Fruit fly (Drosophila melanogaster) whole organism, wandering third instar larva: ENCODE results near the gene CG12316.

ENCODE experiments used
- Abd-B ChIP-seq: fragments of >200 bp; optimal IDR thresholded peaks from 2 replicates; lab custom pipeline; 2017; ENCODE audit warnings: missing biosample characterization, missing genetic modification characterization
- CG32264 ChIP-seq: fragments of 200-800 bp; sonication (Bioruptor generic); optimal IDR thresholded peaks from 2 replicates; lab custom pipeline; 2016; ENCODE audit warnings: missing biosample characterization, missing genetic modification characterization
- CG9705 ChIP-seq: fragments of 200-800 bp; sonication (Bioruptor generic); optimal IDR thresholded peaks from 2 replicates; lab custom pipeline; 2018; ENCODE audit warnings: missing biosample characterization, mild to moderate bottlenecking, missing genetic modification characterization
- Dfd ChIP-seq: fragments of >200 bp; optimal IDR thresholded peaks from 2 replicates; lab custom pipeline; 2017; ENCODE audit warnings: missing biosample characterization, missing genetic modification characterization
- Dif ChIP-seq: fragments of 200-275, 200-300 bp; sonication (Bioruptor generic); optimal IDR thresholded peaks from 2 replicates; lab custom pipeline; 2018; ENCODE audit warnings: missing biosample characterization, missing genetic modification characterization; ENCODE audit not compliant: partially characterized antibody
- GATAd ChIP-seq: sonication (Bioruptor generic); optimal IDR thresholded peaks from 2 replicates; lab custom pipeline; 2016; ENCODE audit warnings: missing biosample characterization, missing genetic modification characterization
- HLH106 ChIP-seq: fragments of 200-800 bp; optimal IDR thresholded peaks from 3 replicates; lab custom pipeline; 2019; ENCODE audit warnings: missing biosample characterization, mild to moderate bottlenecking, missing genetic modification characterization, moderate library complexity
- Hnf4 ChIP-seq: fragments of 200-800 bp; sonication (Bioruptor generic); optimal IDR thresholded peaks from 2 replicates; lab custom pipeline; 2016; ENCODE audit warnings: missing biosample characterization, mild to moderate bottlenecking, missing genetic modification characterization
- Hr78 ChIP-seq: fragments of >200 bp; optimal IDR thresholded peaks from 2 replicates; lab custom pipeline; 2017; ENCODE audit warnings: missing biosample characterization, missing genetic modification characterization
- Hr83 ChIP-seq: fragments of 200-300 bp; sonication (Bioruptor generic); optimal IDR thresholded peaks from 2 replicates; lab custom pipeline; 2016; ENCODE audit warnings: missing biosample characterization, mild to moderate bottlenecking, missing genetic modification characterization, moderate library complexity; ENCODE audit not compliant: poor library complexity, severe bottlenecking
- Jra ChIP-seq: sonication (Bioruptor generic); optimal IDR thresholded peaks from 2 replicates; lab custom pipeline; 2016; ENCODE audit warnings: missing biosample characterization, missing genetic modification characterization
- Mio ChIP-seq: sonication (Bioruptor generic); optimal IDR thresholded peaks from 2 replicates; lab custom pipeline; 2016; ENCODE audit warnings: missing biosample characterization, missing genetic modification characterization
- Myc ChIP-seq: fragments of >200 bp; optimal IDR thresholded peaks from 2 replicates; lab custom pipeline; 2017
- N ChIP-seq: fragments of >200 bp; optimal IDR thresholded peaks from 2 replicates; lab custom pipeline; 2018; ENCODE audit warnings: missing biosample characterization, missing external identifiers, missing genetic modification characterization
- OdsH ChIP-seq: fragments of 200-800 bp; sonication (Bioruptor generic); optimal IDR thresholded peaks from 2 replicates; lab custom pipeline; 2016; ENCODE audit warnings: missing biosample characterization, mild to moderate bottlenecking, missing genetic modification characterization
- Sp1 ChIP-seq: fragments of 200-800 bp; sonication (Bioruptor generic); optimal IDR thresholded peaks from 3 replicates; lab custom pipeline; 2019; ENCODE audit warnings: missing biosample characterization, mild to moderate bottlenecking, missing genetic modification characterization, moderate library complexity
- Vsx2 ChIP-seq: fragments of 200-300, 225-300 bp; sonication (Bioruptor generic); optimal IDR thresholded peaks from 2 replicates; lab custom pipeline; 2018; ENCODE audit warnings: missing biosample characterization, missing genetic modification characterization; ENCODE audit not compliant: partially characterized antibody
- br ChIP-seq: fragments of 200-800 bp; sonication (Bioruptor generic); optimal IDR thresholded peaks from 2 replicates; lab custom pipeline; 2016; ENCODE audit warnings: missing biosample characterization, missing genetic modification characterization
- brk ChIP-seq: fragments of 200-800 bp; sonication (Bioruptor generic); optimal IDR thresholded peaks from 2 replicates; lab custom pipeline; 2016; ENCODE audit warnings: missing biosample characterization, mild to moderate bottlenecking, missing genetic modification characterization
- dl ChIP-seq, 2 experiments: fragments of 175-275, 200-275 bp in 1 of 2; fragments of 200-275 bp in 1 of 2; sonication (Bioruptor generic); optimal IDR thresholded peaks; lab custom pipeline; 2018; ENCODE audit warnings: mild to moderate bottlenecking in 2 of 2, missing biosample characterization in 2 of 2, missing genetic modification characterization in 2 of 2, moderate library complexity in 2 of 2; ENCODE audit not compliant: partially characterized antibody in 2 of 2, insufficient read depth in 1 of 2
- dmrt93B ChIP-seq: fragments of 200-800 bp; sonication (Bioruptor generic); optimal IDR thresholded peaks from 2 replicates; lab custom pipeline; 2018; ENCODE audit warnings: missing biosample characterization, mild to moderate bottlenecking, missing genetic modification characterization
- ey ChIP-seq: fragments of 200-800 bp; sonication (Bioruptor generic); optimal IDR thresholded peaks from 2 replicates; lab custom pipeline; 2016; ENCODE audit warnings: missing biosample characterization, missing genetic modification characterization
- foxo ChIP-seq, 2 experiments: fragments of 200-800 bp; sonication (Bioruptor generic); optimal IDR thresholded peaks; 2 replicates in 1 of 2; 3 replicates in 1 of 2; lab custom pipeline; 2016 to 2017; ENCODE audit warnings: missing biosample characterization in 2 of 2, missing genetic modification characterization in 2 of 2
- fru ChIP-seq: fragments of 200-800 bp; sonication (Bioruptor generic); optimal IDR thresholded peaks from 3 replicates; lab custom pipeline; 2016; ENCODE audit warnings: missing biosample characterization, mild to moderate bottlenecking, missing genetic modification characterization
- h ChIP-seq: fragments of 200-800 bp; sonication (Bioruptor generic); optimal IDR thresholded peaks from 3 replicates; lab custom pipeline; 2016; ENCODE audit warnings: missing biosample characterization, mild to moderate bottlenecking, missing genetic modification characterization
- jim ChIP-seq: fragments of 175-275, 200-325 bp; sonication (Bioruptor generic); optimal IDR thresholded peaks from 2 replicates; lab custom pipeline; 2016; ENCODE audit warnings: missing biosample characterization, mild to moderate bottlenecking, missing genetic modification characterization
- lola ChIP-seq: fragments of >200 bp; optimal IDR thresholded peaks from 2 replicates; lab custom pipeline; 2017; ENCODE audit warnings: missing biosample characterization, missing genetic modification characterization
- pan ChIP-seq: fragments of >200 bp; optimal IDR thresholded peaks from 2 replicates; lab custom pipeline; 2017
- psq ChIP-seq: fragments of 200-800 bp; sonication (Bioruptor generic); optimal IDR thresholded peaks from 3 replicates; lab custom pipeline; 2017; ENCODE audit warnings: missing biosample characterization, mild to moderate bottlenecking, missing genetic modification characterization, moderate library complexity
- rgr ChIP-seq: fragments of 200-800 bp; sonication (Bioruptor generic); optimal IDR thresholded peaks from 3 replicates; lab custom pipeline; 2016; ENCODE audit warnings: missing biosample characterization, mild to moderate bottlenecking, missing genetic modification characterization

The CG12316 gene

dm6 chr3L:15178618-15179017 lies 41.9 kb upstream of the CG12316 start:
- no peak for TF ChIP-seq Vsx2
- TF ChIP-seq CG9705 = no peak
- no peak for TF ChIP-seq ey (GFP tag; lab: Kevin White, UChicago)
- TF ChIP-seq Dfd (GFP tag; lab: Kevin White, UChicago) = no peak
- no peak for TF ChIP-seq Abd-B (GFP tag; lab: Kevin White, UChicago)
- TF ChIP-seq OdsH (GFP tag; lab: Kevin White, UChicago) = no peak
- no peak for TF ChIP-seq Hnf4 (GFP tag; lab: Kevin White, UChicago)
- no peak for TF ChIP-seq pan (lab: Kevin White, UChicago)
- TF ChIP-seq N = no peak
- no peak for TF ChIP-seq Sp1 (GFP tag; lab: Kevin White, UChicago)
- TF ChIP-seq Mio (GFP tag; lab: Kevin White, UChicago) = no peak
- TF ChIP-seq dmrt93B (GFP tag; lab: Kevin White, UChicago) = no peak
- TF ChIP-seq dl (GFP tag; optimal IDR thresholded peaks at IDR 0.05; lab: Kevin White, UChicago; ENCODE audit: insufficient read depth in 1 of 2, partially characterized antibody in 2 of 2) = no peak
- no peak for TF ChIP-seq Jra
- no peak for TF ChIP-seq Dif (GFP tag; lab: Kevin White, UChicago)
- TF ChIP-seq Myc = no peak

dm6 chr3L:15176641-15177215 lies 40.0 kb upstream of the CG12316 start:
- TF ChIP-seq brk (GFP tag; lab: Kevin White, UChicago) = no peak
- no peak for TF ChIP-seq lola (GFP tag; lab: Kevin White, UChicago)
- TF ChIP-seq Vsx2 = no peak

- peak; percentile 23 for TF ChIP-seq HLH106 (tag; lab: Kevin White, UChicago)
- no peak for TF ChIP-seq fru (GFP tag; lab: Kevin White, UChicago)
- TF ChIP-seq ey (GFP tag; lab: Kevin White, UChicago) = no peak
- TF ChIP-seq jim (GFP tag; lab: Kevin White, UChicago) = no peak
- TF ChIP-seq h (GFP tag; lab: Kevin White, UChicago) = no peak
- no peak for TF ChIP-seq Mio (GFP tag; lab: Kevin White, UChicago)
- no peak for TF ChIP-seq foxo (GFP tag; optimal IDR thresholded peaks at IDR 0.05; lab: Kevin White, UChicago)
- TF ChIP-seq CG9705 = no peak
- TF ChIP-seq lola (GFP tag; lab: Kevin White, UChicago) = no peak
- TF ChIP-seq GATAd (GFP tag; lab: Kevin White, UChicago) = no peak
- TF ChIP-seq Hr78 (GFP tag; lab: Kevin White, UChicago) = no peak
- no peak for TF ChIP-seq brk (GFP tag; lab: Kevin White, UChicago)
- TF ChIP-seq CG32264 (GFP tag; lab: Kevin White, UChicago) = no peak
- TF ChIP-seq pan (lab: Kevin White, UChicago) = no peak
- peak; percentile 23 for TF ChIP-seq Sp1 (GFP tag; lab: Kevin White, UChicago)
- TF ChIP-seq br = no peak
Observed at dm6 chr3L:15174823-15175222, 38.1 kb upstream of the CG12316 start.

- TF ChIP-seq psq (GFP tag; lab: Kevin White, UChicago) (peak; percentile 44), Hnf4 (GFP tag; lab: Kevin White, UChicago) (peak; percentile 23), fru (GFP tag; lab: Kevin White, UChicago) (peak; percentile 47), lola (GFP tag; lab: Kevin White, UChicago) (no peak), h (GFP tag; lab: Kevin White, UChicago) (peak; percentile 18), rgr (peak; percentile 45), dmrt93B (GFP tag; lab: Kevin White, UChicago) (peak; percentile 21), HLH106 (tag; lab: Kevin White, UChicago) (peak; percentile 65), brk (GFP tag; lab: Kevin White, UChicago) (peak; percentile 6), OdsH (GFP tag; lab: Kevin White, UChicago) (peak; percentile 55), foxo (GFP tag; optimal IDR thresholded peaks at IDR 0.05; lab: Kevin White, UChicago) (peak in 1 of 2 experiments; percentile 62), GATAd (GFP tag; lab: Kevin White, UChicago) (no peak), Hr83 (GFP tag; lab: Kevin White, UChicago) (no peak), Hr78 (GFP tag; lab: Kevin White, UChicago) (no peak), Sp1 (GFP tag; lab: Kevin White, UChicago) (peak; percentile 75)
Observed at dm6 chr3L:15174086-15174485, 37.4 kb upstream of the CG12316 start.
